Worm (Caenorhabditis elegans) whole organism, L3 larva: ENCODE results near the gene Y10G11A.1.
A peak's percentile ranks its signal among the peaks of the same experiment; 100 is the strongest.

Experiments
- R02D3.7 ChIP-seq: fragments of 150-350 bp; optimal IDR thresholded peaks from 2 replicates; lab custom pipeline; 2014; ENCODE audit warnings: missing biosample characterization, missing genetic modification characterization
- ZK546.5 ChIP-seq: sonication (generic microtip); optimal IDR thresholded peaks from 2 replicates; lab custom pipeline; 2017; ENCODE audit warnings: missing biosample characterization, missing genetic modification characterization
- aly-2 ChIP-seq: fragments of 150-350 bp; optimal IDR thresholded peaks from 2 replicates; lab custom pipeline; 2014; ENCODE audit warnings: missing biosample characterization, missing genetic modification characterization
- ceh-28 ChIP-seq: fragments of 150-350 bp; optimal IDR thresholded peaks from 2 replicates; lab custom pipeline; 2014; ENCODE audit warnings: missing biosample characterization, missing genetic modification reagents, missing genetic modification characterization
- ceh-82 ChIP-seq: fragments of 150-350 bp; optimal IDR thresholded peaks from 2 replicates; lab custom pipeline; 2014; ENCODE audit warnings: missing biosample characterization, missing genetic modification characterization
- ceh-9 ChIP-seq: sonication (generic microtip); optimal IDR thresholded peaks from 2 replicates; lab custom pipeline; 2018; ENCODE audit warnings: missing biosample characterization, missing genetic modification characterization
- egl-5 ChIP-seq: fragments of 150-350 bp; optimal IDR thresholded peaks from 2 replicates; lab custom pipeline; 2017; ENCODE audit warnings: missing biosample characterization, missing genetic modification reagents, missing genetic modification characterization, inconsistent platforms
- elt-1 ChIP-seq: fragments of 150-350 bp; optimal IDR thresholded peaks from 2 replicates; lab custom pipeline; 2014; ENCODE audit warnings: missing biosample characterization, missing genetic modification characterization
- elt-2 ChIP-seq: sonication (generic microtip); optimal IDR thresholded peaks from 2 replicates; lab custom pipeline; 2016; ENCODE audit warnings: missing genetic modification reagents, mild to moderate bottlenecking, missing genetic modification characterization, missing compliant biosample characterization
- elt-3 ChIP-seq, 3 experiments: fragments of 150-350 bp in 1 of 3; sonication (generic microtip) in 2 of 3; optimal IDR thresholded peaks; 2 replicates in 2 of 3; 4 replicates in 1 of 3; lab custom pipeline; 2014 to 2017; ENCODE audit warnings: missing biosample characterization in 3 of 3, missing genetic modification characterization in 3 of 3
- eor-1 ChIP-seq, 2 experiments: fragments of 150-350 bp; optimal IDR thresholded peaks; 2 replicates each; lab custom pipeline; 2014 to 2018; ENCODE audit warnings: missing biosample characterization in 2 of 2, missing genetic modification characterization in 2 of 2
- fos-1 ChIP-seq: fragments of 150-350 bp; optimal IDR thresholded peaks from 2 replicates; lab custom pipeline; 2014; ENCODE audit warnings: missing biosample characterization, missing genetic modification characterization
- hmg-11 ChIP-seq: sonication (generic microtip); optimal IDR thresholded peaks from 2 replicates; lab custom pipeline; 2016; ENCODE audit warnings: missing genetic modification characterization, missing compliant biosample characterization
- jun-1 ChIP-seq: fragments of 150-350 bp; optimal IDR thresholded peaks from 2 replicates; lab custom pipeline; 2014; ENCODE audit warnings: missing biosample characterization, missing genetic modification reagents, missing genetic modification characterization
- lin-15B ChIP-seq: fragments of 150-350 bp; optimal IDR thresholded peaks from 2 replicates; lab custom pipeline; 2014; ENCODE audit warnings: missing biosample characterization, missing genetic modification characterization
- lin-39 ChIP-seq: fragments of 150-350 bp; optimal IDR thresholded peaks from 2 replicates; lab custom pipeline; 2018; ENCODE audit warnings: missing biosample characterization, missing genetic modification reagents, missing genetic modification characterization
- lsy-12 ChIP-seq: sonication (generic microtip); optimal IDR thresholded peaks from 2 replicates; lab custom pipeline; 2016; ENCODE audit warnings: mild to moderate bottlenecking, missing genetic modification characterization, missing compliant biosample characterization
- mdl-1 ChIP-seq: fragments of 150-350 bp; optimal IDR thresholded peaks from 2 replicates; lab custom pipeline; 2014; ENCODE audit warnings: missing biosample characterization, missing genetic modification characterization
- mml-1 ChIP-seq: fragments of 150-350 bp; sonication (generic microtip); optimal IDR thresholded peaks from 3 replicates; lab custom pipeline; 2014; ENCODE audit warnings: missing biosample characterization, missing genetic modification characterization
- nfya-1 ChIP-seq: sonication (generic microtip); optimal IDR thresholded peaks from 2 replicates; lab custom pipeline; 2017; ENCODE audit warnings: missing genetic modification characterization, mild to moderate bottlenecking, missing compliant biosample characterization, antibody characterized with exemption, moderate library complexity; ENCODE audit not compliant: insufficient read depth
- nhr-11 ChIP-seq: fragments of 150-350 bp; optimal IDR thresholded peaks from 2 replicates; lab custom pipeline; 2014; ENCODE audit warnings: missing biosample characterization, missing genetic modification characterization
- nhr-12 ChIP-seq: fragments of 150-350 bp; optimal IDR thresholded peaks from 2 replicates; lab custom pipeline; 2014; ENCODE audit warnings: missing biosample characterization, missing genetic modification characterization
- nhr-23 ChIP-seq: fragments of 150-350 bp; optimal IDR thresholded peaks from 2 replicates; lab custom pipeline; 2014; ENCODE audit warnings: missing biosample characterization, missing genetic modification reagents, missing genetic modification characterization
- nhr-237 ChIP-seq: fragments of 150-350 bp; optimal IDR thresholded peaks from 2 replicates; lab custom pipeline; 2014; ENCODE audit warnings: missing biosample characterization, missing genetic modification characterization
- nhr-25 ChIP-seq: sonication (generic microtip); optimal IDR thresholded peaks from 2 replicates; lab custom pipeline; 2017; ENCODE audit warnings: missing biosample characterization, missing genetic modification characterization
- nhr-28 ChIP-seq: fragments of 150-350 bp; optimal IDR thresholded peaks from 2 replicates; lab custom pipeline; 2014; ENCODE audit warnings: missing biosample characterization, missing genetic modification characterization
- nhr-43 ChIP-seq: sonication (generic microtip); optimal IDR thresholded peaks from 2 replicates; lab custom pipeline; 2016; ENCODE audit warnings: mild to moderate bottlenecking, missing genetic modification characterization, missing compliant biosample characterization; ENCODE audit not compliant: poor library complexity, severe bottlenecking
- nhr-67 ChIP-seq: fragments of 150-350 bp; optimal IDR thresholded peaks from 2 replicates; lab custom pipeline; 2014; ENCODE audit warnings: missing biosample characterization, missing genetic modification characterization
- nhr-76 ChIP-seq: fragments of 150-350 bp; sonication (generic microtip); optimal IDR thresholded peaks from 5 replicates; lab custom pipeline; 2014; ENCODE audit warnings: missing biosample characterization, missing genetic modification characterization
- nhr-77 ChIP-seq: fragments of 150-350 bp; optimal IDR thresholded peaks from 2 replicates; lab custom pipeline; 2014; ENCODE audit warnings: missing biosample characterization, missing genetic modification characterization
- pha-4 ChIP-seq: fragments of 150-350 bp; optimal IDR thresholded peaks from 2 replicates; lab custom pipeline; 2014; ENCODE audit warnings: missing biosample characterization, missing genetic modification reagents, missing genetic modification characterization
- pqm-1 ChIP-seq: fragments of 150-350 bp; optimal IDR thresholded peaks from 2 replicates; lab custom pipeline; 2017; ENCODE audit warnings: missing biosample characterization, missing genetic modification characterization, inconsistent platforms
- sea-2 ChIP-seq: fragments of 150-350 bp; sonication (generic microtip); optimal IDR thresholded peaks from 4 replicates; lab custom pipeline; 2014; ENCODE audit warnings: missing biosample characterization, missing genetic modification reagents, missing genetic modification characterization
- skn-1 ChIP-seq: fragments of 150-350 bp; optimal IDR thresholded peaks from 2 replicates; lab custom pipeline; 2014; ENCODE audit warnings: missing biosample characterization, missing genetic modification characterization
- snpc-4 ChIP-seq: fragments of 150-350 bp; optimal IDR thresholded peaks from 2 replicates; lab custom pipeline; 2014; ENCODE audit warnings: missing biosample characterization, missing genetic modification characterization
- tbx-2 ChIP-seq: sonication (generic microtip); optimal IDR thresholded peaks from 2 replicates; lab custom pipeline; 2016; ENCODE audit warnings: mild to moderate bottlenecking, missing genetic modification characterization, missing compliant biosample characterization
- unc-39 ChIP-seq: sonication (generic microtip); optimal IDR thresholded peaks from 4 replicates; lab custom pipeline; 2017; ENCODE audit warnings: missing biosample characterization, missing genetic modification characterization
- unc-62 ChIP-seq: fragments of 150-350 bp; sonication (generic microtip); optimal IDR thresholded peaks from 4 replicates; lab custom pipeline; 2014; ENCODE audit warnings: missing biosample characterization, missing genetic modification reagents, missing genetic modification characterization
- zag-1 ChIP-seq: fragments of 150-350 bp; optimal IDR thresholded peaks from 2 replicates; lab custom pipeline; 2014; ENCODE audit warnings: missing biosample characterization, missing genetic modification characterization
- ztf-11 ChIP-seq: fragments of 150-350 bp; optimal IDR thresholded peaks from 2 replicates; lab custom pipeline; 2014; ENCODE audit warnings: missing biosample characterization, missing genetic modification characterization
- ztf-4 ChIP-seq: fragments of 150-350 bp; optimal IDR thresholded peaks from 2 replicates; lab custom pipeline; 2014; ENCODE audit warnings: missing biosample characterization, missing genetic modification characterization

Y10G11A.1 gene

ce11 chrIV:16407800-16408199 lies 16.6 kb upstream of the Y10G11A.1 start:
- TF ChIP-seq zag-1 (tag; lab: Kevin White, UChicago) (no peak), nfya-1 (tag; lab: Kevin White, UChicago) (no peak), aly-2 (no peak), nhr-28 (tag; lab: Kevin White, UChicago) (no peak), pha-4 (tag; lab: Kevin White, UChicago) (no peak), mml-1 (tag; lab: Kevin White, UChicago) (no peak), unc-39 (tag; lab: Kevin White, UChicago) (no peak), ceh-82 (tag; lab: Kevin White, UChicago) (no peak), nhr-76 (tag; lab: Kevin White, UChicago) (no peak), nhr-11 (no peak), lin-39 (tag; lab: Kevin White, UChicago) (no peak), nhr-77 (no peak), lsy-12 (no peak), elt-1 (no peak), nhr-23 (tag; lab: Kevin White, UChicago) (no peak), jun-1 (tag; lab: Kevin White, UChicago) (no peak), lin-15B (tag; lab: Kevin White, UChicago) (no peak)

ce11 chrIV:16410078-16410636 lies 14.3 kb upstream of the Y10G11A.1 start:
- TF ChIP-seq pha-4 (tag; lab: Kevin White, UChicago) (peak; percentile 2), lin-15B (tag; lab: Kevin White, UChicago) (no peak)

ce11 chrIV:16411713-16412112 lies 12.7 kb upstream of the Y10G11A.1 start, which contains the start of gene Y65A5A.2:
Y65A5A.2 (plus strand) TSS chrIV:16412020.
- no peak for TF ChIP-seq elt-1
- TF ChIP-seq R02D3.7 (tag; lab: Kevin White, UChicago), result no peak
- no peak for TF ChIP-seq ceh-28
- TF ChIP-seq fos-1, result no peak
- TF ChIP-seq hmg-11 (tag; lab: Kevin White, UChicago), result no peak
- TF ChIP-seq ZK546.5 (tag; lab: Kevin White, UChicago), result no peak
- TF ChIP-seq pha-4 (tag; lab: Kevin White, UChicago), result no peak
- TF ChIP-seq nhr-12 (tag; lab: Kevin White, UChicago), result no peak
- no peak for TF ChIP-seq mdl-1 (tag; lab: Kevin White, UChicago)
- TF ChIP-seq ceh-9, result no peak
- TF ChIP-seq ztf-4 (tag; lab: Kevin White, UChicago), result no peak
- no peak for TF ChIP-seq nfya-1 (tag; lab: Kevin White, UChicago)
- TF ChIP-seq egl-5 (tag; lab: Kevin White, UChicago), result no peak
- TF ChIP-seq lsy-12, result no peak
- TF ChIP-seq zag-1 (tag; lab: Kevin White, UChicago), result no peak

ce11 chrIV:16415100-16415973 lies 9.1 kb upstream of the Y10G11A.1 start:
- no peak for TF ChIP-seq lin-39 (tag; lab: Kevin White, UChicago)
- no peak for TF ChIP-seq unc-39 (tag; lab: Kevin White, UChicago)
- TF ChIP-seq snpc-4 (tag; lab: Kevin White, UChicago), result peak; percentile 54
- no peak for TF ChIP-seq ceh-9
- no peak for TF ChIP-seq ceh-28
- TF ChIP-seq nhr-25 (tag; lab: Kevin White, UChicago), result peak; percentile 42
- peak in 1 of 2 experiments; percentile 62 for TF ChIP-seq eor-1 (tag; optimal IDR thresholded peaks at IDR 0.05; lab: Kevin White, UChicago)
- no peak for TF ChIP-seq ztf-4 (tag; lab: Kevin White, UChicago)
- no peak for TF ChIP-seq nhr-67 (tag; lab: Kevin White, UChicago)
- TF ChIP-seq lsy-12, result peak; percentile 67
- no peak for TF ChIP-seq nhr-237 (tag; lab: Kevin White, UChicago)
- TF ChIP-seq hmg-11 (tag; lab: Kevin White, UChicago), result peak; percentile 3
- no peak for TF ChIP-seq nhr-76 (tag; lab: Kevin White, UChicago)
- no peak for TF ChIP-seq aly-2
- no peak for TF ChIP-seq ZK546.5 (tag; lab: Kevin White, UChicago)
- peak; percentile 72 for TF ChIP-seq lin-15B (tag; lab: Kevin White, UChicago)
- no peak for TF ChIP-seq nhr-12 (tag; lab: Kevin White, UChicago)
- TF ChIP-seq ztf-11 (tag; lab: Kevin White, UChicago), result no peak
- TF ChIP-seq elt-1, result no peak
- peak; percentile 95 for TF ChIP-seq nhr-43 (tag; lab: Kevin White, UChicago)
- no peak for TF ChIP-seq pqm-1
- peak; percentile 10 for TF ChIP-seq R02D3.7 (tag; lab: Kevin White, UChicago)
- TF ChIP-seq jun-1 (tag; lab: Kevin White, UChicago), result no peak
- TF ChIP-seq elt-3 (tag; optimal IDR thresholded peaks at IDR 0.05; lab: Kevin White, UChicago), result no peak
- TF ChIP-seq nhr-28 (tag; lab: Kevin White, UChicago), result no peak
- TF ChIP-seq nfya-1 (tag; lab: Kevin White, UChicago), result peak; percentile 64
- TF ChIP-seq tbx-2 (tag; lab: Kevin White, UChicago), result peak; percentile 14
- no peak for TF ChIP-seq unc-62 (GFP tag; lab: Kevin White, UChicago)
- TF ChIP-seq pha-4 (tag; lab: Kevin White, UChicago), result peak; percentile 64
- no peak for TF ChIP-seq fos-1
- peak; percentile 5 for TF ChIP-seq elt-2 (tag; lab: Kevin White, UChicago)
- no peak for TF ChIP-seq sea-2 (GFP tag; lab: Kevin White, UChicago)
- no peak for TF ChIP-seq egl-5 (tag; lab: Kevin White, UChicago)
- peak; percentile 42 for TF ChIP-seq skn-1 (tag; lab: Kevin White, UChicago)
- TF ChIP-seq nhr-23 (tag; lab: Kevin White, UChicago), result peak; percentile 82
